Fruit fly (Drosophila melanogaster) whole organism, pupa: Measurements from ENCODE around the gene Fas2.

ENCODE experiments used
- CG10348 ChIP-seq: fragments of 200-800 bp; sonication (Bioruptor generic); IDR thresholded peaks from 2 replicates; pipeline ENCODE4 v1.3.6; 2022; ENCODE audit warnings: missing biosample characterization, missing genetic modification characterization
- CG12605 ChIP-seq: fragments of 200-800 bp; sonication (Bioruptor generic); IDR thresholded peaks from 2 replicates; pipeline ENCODE4 v1.3.6; 2022; ENCODE audit warnings: missing biosample characterization, missing genetic modification characterization
- CG13204 ChIP-seq: fragments of 200-800 bp; sonication (Bioruptor generic); optimal IDR thresholded peaks from 2 replicates; lab custom pipeline; 2018; ENCODE audit warnings: missing biosample characterization, mild to moderate bottlenecking, missing genetic modification characterization, moderate library complexity
- CG14655 ChIP-seq: fragments of 200-800 bp; sonication (Bioruptor generic); optimal IDR thresholded peaks from 3 replicates; lab custom pipeline; 2017; ENCODE audit warnings: mild to moderate bottlenecking, missing biosample characterization, missing genetic modification reagents, missing genetic modification characterization
- CG15710 ChIP-seq: fragments of 200-800 bp; sonication (Bioruptor generic); optimal IDR thresholded peaks from 2 replicates; lab custom pipeline; 2018; ENCODE audit warnings: missing biosample characterization, mild to moderate bottlenecking, missing genetic modification characterization, moderate library complexity
- CG17806 ChIP-seq: fragments of 200-800 bp; sonication (Bioruptor generic); optimal IDR thresholded peaks from 2 replicates; lab custom pipeline; 2018; ENCODE audit warnings: missing biosample characterization, mild to moderate bottlenecking, missing genetic modification characterization, moderate library complexity
- CG32121 ChIP-seq: fragments of 200-800 bp; sonication (Bioruptor generic); IDR thresholded peaks from 2 replicates; pipeline ENCODE4 v1.3.6; 2022; ENCODE audit warnings: missing biosample characterization, missing genetic modification characterization
- CG34367 ChIP-seq: fragments of 200-800 bp; sonication (Bioruptor generic); optimal IDR thresholded peaks from 2 replicates; lab custom pipeline; 2018; ENCODE audit warnings: missing biosample characterization, mild to moderate bottlenecking, missing genetic modification characterization
- CG4496 ChIP-seq: fragments of 200-800 bp; sonication (Bioruptor generic); IDR thresholded peaks from 3 replicates; pipeline ENCODE4 v1.3.6; 2022; ENCODE audit warnings: missing biosample characterization, missing genetic modification characterization
- CG8159 ChIP-seq: fragments of 200-800 bp; sonication (Bioruptor generic); optimal IDR thresholded peaks from 3 replicates; lab custom pipeline; 2018; ENCODE audit warnings: missing biosample characterization, mild to moderate bottlenecking, missing genetic modification characterization, moderate library complexity
- CG8301 ChIP-seq: fragments of 200-800 bp; sonication (Bioruptor generic); optimal IDR thresholded peaks from 2 replicates; lab custom pipeline; 2018; ENCODE audit warnings: missing biosample characterization, mild to moderate bottlenecking, missing genetic modification characterization
- CG9948 ChIP-seq: fragments of 200-800 bp; sonication (Bioruptor generic); optimal IDR thresholded peaks from 2 replicates; lab custom pipeline; 2018; ENCODE audit warnings: missing biosample characterization, mild to moderate bottlenecking, missing genetic modification characterization, moderate library complexity
- D1 ChIP-seq: fragments of 200-800 bp; sonication (Bioruptor generic); optimal IDR thresholded peaks from 2 replicates; lab custom pipeline; 2018; ENCODE audit warnings: missing biosample characterization, mild to moderate bottlenecking, missing genetic modification characterization, moderate library complexity
- EcR ChIP-seq: fragments of 200-800 bp; sonication (Bioruptor generic); optimal IDR thresholded peaks from 3 replicates; lab custom pipeline; 2019; ENCODE audit warnings: missing biosample characterization, missing genetic modification characterization, mild to moderate bottlenecking, moderate library complexity, missing genetic modification reagents
- Ets98B ChIP-seq: fragments of 200-800 bp; sonication (Bioruptor generic); IDR thresholded peaks from 2 replicates; pipeline ENCODE4 v1.3.6; 2022; ENCODE audit warnings: missing biosample characterization, missing genetic modification characterization
- Pif1A ChIP-seq: fragments of 200-800 bp; sonication (Bioruptor generic); optimal IDR thresholded peaks from 3 replicates; lab custom pipeline; 2016; ENCODE audit warnings: missing biosample characterization, missing genetic modification characterization
- Pif1B ChIP-seq: fragments of 200-800 bp; sonication (Bioruptor generic); optimal IDR thresholded peaks from 3 replicates; lab custom pipeline; 2016; ENCODE audit warnings: missing biosample characterization, missing genetic modification characterization
- Snoo ChIP-seq: fragments of 200-800 bp; sonication (Bioruptor generic); optimal IDR thresholded peaks from 3 replicates; lab custom pipeline; 2017; ENCODE audit warnings: missing biosample characterization, mild to moderate bottlenecking, missing genetic modification characterization, inconsistent platforms
- fd96Ca ChIP-seq: fragments of 200-800 bp; sonication (Bioruptor generic); IDR thresholded peaks from 3 replicates; pipeline ENCODE4 v1.3.6; 2022; ENCODE audit warnings: missing biosample characterization, missing genetic modification characterization
- gl ChIP-seq: fragments of 200-800 bp; sonication (Bioruptor generic); optimal IDR thresholded peaks from 2 replicates; lab custom pipeline; 2018; ENCODE audit warnings: missing biosample characterization, mild to moderate bottlenecking, missing genetic modification characterization
- rn ChIP-seq: fragments of 200-800 bp; sonication (Bioruptor generic); IDR thresholded peaks from 2 replicates; pipeline ENCODE4 v1.3.6; 2022; ENCODE audit warnings: missing biosample characterization, missing genetic modification characterization

The Fas2 gene

dm6 chrX:4175805-4176204 lies 30.1 kb downstream of the Fas2 start:
- peak; percentile 34 for TF ChIP-seq CG15710 (tag; lab: Kevin White, UChicago)
- TF ChIP-seq CG9948 (tag; lab: Kevin White, UChicago): peak; percentile 36
- TF ChIP-seq CG32121 (GFP tag; lab: Robert Waterston, UW): no peak
- TF ChIP-seq rn (GFP tag; lab: Robert Waterston, UW): no peak
- peak; percentile 41 for TF ChIP-seq CG17806 (tag; lab: Kevin White, UChicago)
- TF ChIP-seq CG13204 (GFP tag; lab: Kevin White, UChicago): no peak
- TF ChIP-seq Pif1B: peak; percentile 58
- no peak for TF ChIP-seq D1 (tag; lab: Kevin White, UChicago)
- TF ChIP-seq CG12605: peak; percentile 9; the same call in 1 of the 2 replicates
- TF ChIP-seq fd96Ca (GFP tag; lab: Robert Waterston, UW): 0 out of 3 replicates have a peak, but pooled peaks have one; percentile 57
- TF ChIP-seq CG34367 (tag; lab: Kevin White, UChicago): peak; percentile 21
- peak; percentile 11 for TF ChIP-seq Snoo
- TF ChIP-seq CG14655 (GFP tag; lab: Kevin White, UChicago): peak; percentile 27
- peak; percentile 2 for TF ChIP-seq EcR (GFP tag; lab: Kevin White, UChicago)
- peak; percentile 55 for TF ChIP-seq CG8159 (tag; lab: Kevin White, UChicago)
- peak; percentile 64 for TF ChIP-seq Pif1A (GFP tag; lab: Kevin White, UChicago)
- no peak for TF ChIP-seq gl (tag; lab: Kevin White, UChicago)
- 0 out of 3 replicates have a peak, but pooled peaks have one; percentile 54 for TF ChIP-seq CG4496 (GFP tag; lab: Robert Waterston, UW)

DNA sequence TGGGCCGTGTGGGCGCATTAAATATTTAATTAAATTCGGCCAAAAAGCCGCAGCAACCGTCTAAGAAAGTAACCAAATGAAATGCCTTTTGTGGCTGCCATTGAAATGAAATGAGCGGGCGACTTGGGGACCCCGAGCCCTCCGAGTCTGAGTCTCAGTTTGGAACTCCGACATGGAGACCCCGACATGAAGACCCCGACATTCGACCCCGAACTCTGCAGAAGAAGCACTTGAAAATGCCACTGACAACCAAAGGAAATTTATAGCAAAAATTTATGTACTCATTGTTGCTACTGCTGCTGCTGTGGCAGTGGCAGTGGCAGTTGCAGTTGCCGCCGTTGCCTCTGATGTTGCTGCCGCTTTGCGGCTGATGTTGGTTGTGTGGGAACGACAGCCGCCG lies 32.5 kb downstream of the Fas2 start:
- no peak for TF ChIP-seq CG8159 (tag; lab: Kevin White, UChicago)
- no peak for TF ChIP-seq CG14655 (GFP tag; lab: Kevin White, UChicago)
- TF ChIP-seq CG32121 (GFP tag; lab: Robert Waterston, UW): no peak
- no peak for TF ChIP-seq CG9948 (tag; lab: Kevin White, UChicago)
- no peak for TF ChIP-seq EcR (GFP tag; lab: Kevin White, UChicago)
- TF ChIP-seq CG15710 (tag; lab: Kevin White, UChicago): no peak
- no peak for TF ChIP-seq CG8301 (tag; lab: Kevin White, UChicago)
- no peak for TF ChIP-seq Pif1A (GFP tag; lab: Kevin White, UChicago)
- TF ChIP-seq CG12605: no peak
- TF ChIP-seq Snoo: no peak
- TF ChIP-seq D1 (tag; lab: Kevin White, UChicago): no peak

- TF ChIP-seq gl (tag; lab: Kevin White, UChicago): no peak
- TF ChIP-seq Pif1A (GFP tag; lab: Kevin White, UChicago): peak; percentile 26
- TF ChIP-seq D1 (tag; lab: Kevin White, UChicago): no peak
- no peak for TF ChIP-seq EcR (GFP tag; lab: Kevin White, UChicago)
- TF ChIP-seq CG14655 (GFP tag; lab: Kevin White, UChicago): peak; percentile 28
- peak; percentile 70 for TF ChIP-seq fd96Ca (GFP tag; lab: Robert Waterston, UW)
- peak; percentile 60; the same call in 2 of the 3 replicates for TF ChIP-seq CG4496 (GFP tag; lab: Robert Waterston, UW)
- TF ChIP-seq CG9948 (tag; lab: Kevin White, UChicago): no peak
- peak; percentile 0 for TF ChIP-seq CG17806 (tag; lab: Kevin White, UChicago)
- no peak for TF ChIP-seq CG8159 (tag; lab: Kevin White, UChicago)
- no peak for TF ChIP-seq CG10348 (GFP tag; lab: Robert Waterston, UW)
- no peak for TF ChIP-seq CG13204 (GFP tag; lab: Kevin White, UChicago)
- peak; percentile 15 for TF ChIP-seq CG8301 (tag; lab: Kevin White, UChicago)
- TF ChIP-seq Snoo: no peak
- TF ChIP-seq CG15710 (tag; lab: Kevin White, UChicago): no peak
- TF ChIP-seq CG12605: no peak
- no peak for TF ChIP-seq CG34367 (tag; lab: Kevin White, UChicago)
- peak; percentile 54 for TF ChIP-seq Ets98B (GFP tag; lab: Robert Waterston, UW)
- peak; percentile 60 for TF ChIP-seq CG32121 (GFP tag; lab: Robert Waterston, UW)
- no peak for TF ChIP-seq Pif1B
- TF ChIP-seq rn (GFP tag; lab: Robert Waterston, UW): 0 out of 2 replicates have a peak, but pooled peaks have one; percentile 7
Measured at dm6 chrX:4172143-4172771, 33.6 kb downstream of the Fas2 start.

- TF ChIP-seq CG12605 (peak; percentile 39; the same call in 1 of the 2 replicates), CG8301 (tag; lab: Kevin White, UChicago) (peak; percentile 65), EcR (GFP tag; lab: Kevin White, UChicago) (no peak), gl (tag; lab: Kevin White, UChicago) (no peak), CG8159 (tag; lab: Kevin White, UChicago) (peak; percentile 53), CG13204 (GFP tag; lab: Kevin White, UChicago) (no peak), Pif1B (peak; percentile 26), CG14655 (GFP tag; lab: Kevin White, UChicago) (peak; percentile 79), D1 (tag; lab: Kevin White, UChicago) (no peak), CG4496 (GFP tag; lab: Robert Waterston, UW) (peak; percentile 81), fd96Ca (GFP tag; lab: Robert Waterston, UW) (peak; percentile 41; the same call in 2 of the 3 replicates), Ets98B (GFP tag; lab: Robert Waterston, UW) (peak; percentile 59), CG15710 (tag; lab: Kevin White, UChicago) (peak; percentile 51), rn (GFP tag; lab: Robert Waterston, UW) (peak; percentile 16; the same call in 1 of the 2 replicates), CG34367 (tag; lab: Kevin White, UChicago) (peak; percentile 51), CG32121 (GFP tag; lab: Robert Waterston, UW) (peak; percentile 58; the same call in 1 of the 2 replicates), Snoo (no peak), CG9948 (tag; lab: Kevin White, UChicago) (peak; percentile 40), Pif1A (GFP tag; lab: Kevin White, UChicago) (peak; percentile 44), CG17806 (tag; lab: Kevin White, UChicago) (peak; percentile 51), CG10348 (GFP tag; lab: Robert Waterston, UW) (no peak)
Measured at dm6 chrX:4170492-4170891, 35.4 kb downstream of the Fas2 start.
